Worm (Caenorhabditis elegans) whole organism, mixed stage, embryonic: ENCODE measurements around the gene swt-4.

Experiments used
- mab-5 ChIP-seq: fragments of 150-350 bp; optimal IDR thresholded peaks from 2 replicates; lab custom pipeline; 2014; ENCODE audit warnings: missing biosample characterization, missing genetic modification characterization
- sptf-1 ChIP-seq: sonication (generic microtip); optimal IDR thresholded peaks from 2 replicates; lab custom pipeline; 2017; ENCODE audit warnings: mild to moderate bottlenecking, missing genetic modification characterization, moderate library complexity, missing compliant biosample characterization

DNA sequence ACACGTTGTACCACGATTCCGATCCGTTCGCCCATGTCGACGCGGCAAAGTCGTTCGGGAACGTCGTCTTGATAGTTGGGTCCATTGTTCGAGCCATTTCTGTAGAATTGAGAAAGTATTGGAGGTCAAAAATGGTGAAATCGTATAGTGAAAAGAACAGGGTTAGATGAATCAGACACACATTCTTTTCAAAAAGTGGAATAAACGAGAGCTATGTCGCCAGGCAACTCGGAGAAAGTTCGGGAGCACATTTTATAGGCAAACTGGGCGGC lies 4.4 kb upstream of the swt-4 start, which contains the start of gene Y39A1A.9:
- TF ChIP-seq sptf-1 (tag; lab: Kevin White, UChicago), result no peak
- TF ChIP-seq mab-5, result no peak
